Fruit fly (Drosophila melanogaster) whole organism, embryonic: Measurements from ENCODE around the gene Tbc1d22.

ENCODE experiments used
- Abd-B ChIP-seq: fragments of 200-800 bp; sonication (Bioruptor generic); optimal IDR thresholded peaks from 2 replicates; lab custom pipeline; 2018; ENCODE audit warnings: missing biosample characterization, mild to moderate bottlenecking, missing genetic modification characterization, moderate library complexity
- CG10654 ChIP-seq: fragments of 200-800 bp; sonication (Bioruptor generic); optimal IDR thresholded peaks from 2 replicates; lab custom pipeline; 2016; ENCODE audit warnings: missing biosample characterization, missing genetic modification characterization
- CG11696 ChIP-seq: fragments of 200-800 bp; sonication (Bioruptor generic); IDR thresholded peaks from 2 replicates; pipeline ENCODE4 v1.3.6; 2022; ENCODE audit warnings: missing biosample characterization, missing genetic modification characterization
- CG12659 ChIP-seq: fragments of 200-800 bp; sonication (Bioruptor generic); optimal IDR thresholded peaks from 3 replicates; lab custom pipeline; 2017; ENCODE audit warnings: mild to moderate bottlenecking, missing biosample characterization, missing genetic modification reagents, missing genetic modification characterization
- CG13775 ChIP-seq: fragments of 200-800 bp; sonication (Bioruptor generic); optimal IDR thresholded peaks from 3 replicates; lab custom pipeline; 2017; ENCODE audit warnings: missing biosample characterization, mild to moderate bottlenecking, missing genetic modification characterization
- CG15601 ChIP-seq: fragments of 200-800 bp; sonication (Bioruptor generic); optimal IDR thresholded peaks from 3 replicates; lab custom pipeline; 2019; ENCODE audit warnings: missing biosample characterization, mild to moderate bottlenecking, missing genetic modification characterization, moderate library complexity
- CG15696 ChIP-seq: fragments of 200-800 bp; sonication (Bioruptor generic); optimal IDR thresholded peaks from 2 replicates; lab custom pipeline; 2019; ENCODE audit warnings: missing biosample characterization, mild to moderate bottlenecking, missing genetic modification characterization, moderate library complexity
- CG1792 ChIP-seq: fragments of 200-800 bp; sonication (Bioruptor generic); optimal IDR thresholded peaks from 2 replicates; lab custom pipeline; 2016; ENCODE audit warnings: missing biosample characterization, missing genetic modification characterization
- CG33213 ChIP-seq: fragments of 200-800 bp; sonication (Bioruptor generic); optimal IDR thresholded peaks from 3 replicates; lab custom pipeline; 2016; ENCODE audit warnings: missing biosample characterization, missing genetic modification characterization
- CG43689 ChIP-seq: fragments of 200-800 bp; sonication (Bioruptor generic); IDR thresholded peaks from 2 replicates; pipeline ENCODE4 v1.3.6; 2022; ENCODE audit warnings: missing biosample characterization, missing genetic modification characterization
- CG9727 ChIP-seq: fragments of 200-800 bp; sonication (Bioruptor generic); optimal IDR thresholded peaks from 3 replicates; lab custom pipeline; 2017; ENCODE audit warnings: missing biosample characterization, mild to moderate bottlenecking, missing genetic modification characterization
- Dbx ChIP-seq: fragments of 200-800 bp; sonication (Bioruptor generic); IDR thresholded peaks from 3 replicates; pipeline ENCODE4 v1.3.6; 2022; ENCODE audit warnings: missing biosample characterization, missing genetic modification characterization
- Dref ChIP-seq: fragments of 200-800 bp; sonication (Bioruptor generic); IDR thresholded peaks from 2 replicates; pipeline ENCODE4 v1.3.6; 2022; ENCODE audit warnings: missing biosample characterization, missing genetic modification characterization
- Eip74EF ChIP-seq, 2 experiments: fragments of 200-800 bp in 1 of 2; fragments of >200 bp in 1 of 2; sonication (Bioruptor generic) in 1 of 2; optimal IDR thresholded peaks; 2 replicates each; lab custom pipeline; 2017 to 2019; ENCODE audit warnings: missing biosample characterization in 2 of 2, missing genetic modification characterization in 2 of 2, mild to moderate bottlenecking in 1 of 2, moderate library complexity in 1 of 2
- GATAe ChIP-seq: fragments of 200-800 bp; sonication (Bioruptor generic); conservative IDR thresholded peaks from 2 replicates; pipeline ENCODE4 v1.3.6; 2022; ENCODE audit warnings: missing biosample characterization, missing genetic modification characterization
- HHEX ChIP-seq: fragments of 200-800 bp; sonication (Bioruptor generic); optimal IDR thresholded peaks from 3 replicates; lab custom pipeline; 2017; ENCODE audit warnings: missing biosample characterization, mild to moderate bottlenecking, missing genetic modification characterization, missing genetic modification reagents
- Jarid2 ChIP-seq: fragments of 200-800 bp; sonication (Bioruptor generic); optimal IDR thresholded peaks from 3 replicates; lab custom pipeline; 2017; ENCODE audit warnings: mild to moderate bottlenecking, missing biosample characterization, missing genetic modification reagents, missing genetic modification characterization
- Kr ChIP-seq: fragments of 200-800 bp; sonication (Bioruptor generic); optimal IDR thresholded peaks from 2 replicates; lab custom pipeline; 2017; ENCODE audit warnings: missing biosample characterization, mild to moderate bottlenecking, missing genetic modification characterization
- Lpt ChIP-seq: fragments of >200 bp; optimal IDR thresholded peaks from 2 replicates; lab custom pipeline; 2018; ENCODE audit warnings: missing biosample characterization, missing genetic modification characterization
- Mad ChIP-seq: fragments of 200-800 bp; sonication (Bioruptor generic); optimal IDR thresholded peaks from 2 replicates; lab custom pipeline; 2016; ENCODE audit warnings: missing biosample characterization, missing genetic modification characterization
- Max ChIP-seq: fragments of 200-800 bp; sonication (Bioruptor generic); optimal IDR thresholded peaks from 2 replicates; lab custom pipeline; 2016; ENCODE audit warnings: missing biosample characterization, mild to moderate bottlenecking, missing genetic modification characterization
- Mrtf ChIP-seq: fragments of 200-800 bp; sonication (Bioruptor generic); IDR thresholded peaks from 3 replicates; pipeline ENCODE4 v1.3.6; 2022; ENCODE audit warnings: missing biosample characterization, missing genetic modification characterization
- Nf-YA ChIP-seq: fragments of 200-800 bp; sonication (Bioruptor generic); IDR thresholded peaks from 2 replicates; pipeline ENCODE4 v1.3.6; 2022; ENCODE audit warnings: missing biosample characterization, missing genetic modification characterization
- Nf-YC ChIP-seq: fragments of 200-800 bp; optimal IDR thresholded peaks from 3 replicates; lab custom pipeline; 2019; ENCODE audit warnings: missing biosample characterization, mild to moderate bottlenecking, missing genetic modification characterization, moderate library complexity
- Oaz ChIP-seq: fragments of 200-800 bp; sonication (Bioruptor generic); IDR thresholded peaks from 2 replicates; pipeline ENCODE4 v1.3.6; 2022; ENCODE audit warnings: missing biosample characterization, missing genetic modification characterization
- Oli ChIP-seq: fragments of 200-800 bp; sonication (Bioruptor generic); optimal IDR thresholded peaks from 2 replicates; lab custom pipeline; 2018; ENCODE audit warnings: missing biosample characterization, mild to moderate bottlenecking, missing genetic modification characterization, moderate library complexity
- Six4 ChIP-seq: fragments of 200-800 bp; sonication (Bioruptor generic); optimal IDR thresholded peaks from 2 replicates; lab custom pipeline; 2016; ENCODE audit warnings: missing biosample characterization, missing genetic modification characterization
- Sry-β ChIP-seq: fragments of 200-800 bp; sonication (Bioruptor generic); optimal IDR thresholded peaks from 2 replicates; lab custom pipeline; 2018; ENCODE audit warnings: missing biosample characterization, mild to moderate bottlenecking, missing genetic modification characterization, moderate library complexity
- ase ChIP-seq: fragments of 200-800 bp; sonication (Bioruptor generic); IDR thresholded peaks from 3 replicates; pipeline ENCODE4 v1.3.6; 2022; ENCODE audit warnings: missing biosample characterization, missing genetic modification characterization
- bbx ChIP-seq: fragments of 200-800 bp; sonication (Bioruptor generic); IDR thresholded peaks from 2 replicates; pipeline ENCODE4 v1.3.6; 2022; ENCODE audit warnings: missing biosample characterization, missing genetic modification characterization; ENCODE audit not compliant: partially characterized antibody
- btn ChIP-seq: fragments of 200-800 bp; sonication (Bioruptor generic); optimal IDR thresholded peaks from 2 replicates; lab custom pipeline; 2016; ENCODE audit warnings: missing biosample characterization, missing genetic modification characterization
- caup ChIP-seq: fragments of 200-800 bp; sonication (Bioruptor generic); optimal IDR thresholded peaks from 3 replicates; lab custom pipeline; 2017; ENCODE audit warnings: missing biosample characterization, mild to moderate bottlenecking, missing genetic modification characterization, moderate library complexity; ENCODE audit not compliant: severe bottlenecking
- crp ChIP-seq, 2 experiments: fragments of 200-800 bp; sonication (Bioruptor generic); optimal IDR thresholded peaks; 2 replicates in 1 of 2; 3 replicates in 1 of 2; lab custom pipeline; 2017; ENCODE audit warnings: missing biosample characterization in 2 of 2, missing genetic modification characterization in 2 of 2, mild to moderate bottlenecking in 1 of 2, moderate library complexity in 1 of 2
- dm ChIP-seq: fragments of 200-800 bp; sonication (Bioruptor generic); optimal IDR thresholded peaks from 3 replicates; lab custom pipeline; 2016; ENCODE audit warnings: missing biosample characterization, missing genetic modification characterization
- dmrt11E ChIP-seq: fragments of 200-800 bp; sonication (Bioruptor generic); optimal IDR thresholded peaks from 3 replicates; lab custom pipeline; 2018; ENCODE audit warnings: missing biosample characterization, mild to moderate bottlenecking, missing genetic modification characterization, moderate library complexity
- fd102C ChIP-seq: fragments of 200-800 bp; sonication (Bioruptor generic); optimal IDR thresholded peaks from 2 replicates; lab custom pipeline; 2018; ENCODE audit warnings: missing biosample characterization, mild to moderate bottlenecking, missing genetic modification characterization, moderate library complexity
- fd64A ChIP-seq: fragments of 200-800 bp; sonication (Bioruptor generic); optimal IDR thresholded peaks from 3 replicates; lab custom pipeline; 2018; ENCODE audit warnings: missing biosample characterization, mild to moderate bottlenecking, missing genetic modification characterization
- gcm ChIP-seq: fragments of 200-800 bp; sonication (Bioruptor generic); optimal IDR thresholded peaks from 2 replicates; lab custom pipeline; 2019; ENCODE audit warnings: missing biosample characterization, mild to moderate bottlenecking, missing genetic modification characterization, moderate library complexity
- grau ChIP-seq: fragments of 200-800 bp; optimal IDR thresholded peaks from 3 replicates; lab custom pipeline; 2019; ENCODE audit warnings: missing biosample characterization, mild to moderate bottlenecking, missing genetic modification characterization, moderate library complexity
- gsb ChIP-seq: fragments of 200-800 bp; sonication (Bioruptor generic); IDR thresholded peaks from 2 replicates; pipeline ENCODE4 v1.3.6; 2022; ENCODE audit warnings: missing biosample characterization, missing genetic modification characterization
- insv ChIP-seq, 2 experiments: fragments of 200-800 bp; sonication (Bioruptor generic); optimal IDR thresholded peaks; 3 replicates each; lab custom pipeline; 2016 to 2018; ENCODE audit warnings: missing biosample characterization in 2 of 2, missing genetic modification characterization in 2 of 2
- mld ChIP-seq: fragments of 200-800 bp; sonication (Bioruptor generic); IDR thresholded peaks from 3 replicates; pipeline ENCODE4 v1.3.6; 2022; ENCODE audit warnings: missing biosample characterization, missing genetic modification characterization; ENCODE audit not compliant: partially characterized antibody
- nerfin-1 ChIP-seq: fragments of 200-800 bp; sonication (Bioruptor generic); optimal IDR thresholded peaks from 3 replicates; lab custom pipeline; 2019; ENCODE audit warnings: missing biosample characterization, mild to moderate bottlenecking, missing genetic modification characterization, moderate library complexity
- nmo ChIP-seq: fragments of 200-800 bp; sonication (Bioruptor generic); optimal IDR thresholded peaks from 2 replicates; lab custom pipeline; 2018; ENCODE audit warnings: missing biosample characterization, mild to moderate bottlenecking, missing genetic modification characterization, moderate library complexity
- pb ChIP-seq: fragments of 200-800 bp; sonication (Bioruptor generic); optimal IDR thresholded peaks from 3 replicates; lab custom pipeline; 2016; ENCODE audit warnings: missing biosample characterization, missing genetic modification characterization
- pnt ChIP-seq: fragments of 200-800 bp; sonication (Bioruptor generic); optimal IDR thresholded peaks from 3 replicates; lab custom pipeline; 2016; ENCODE audit warnings: missing biosample characterization, missing genetic modification characterization
- psq ChIP-seq: fragments of 200-800 bp; sonication (Bioruptor generic); optimal IDR thresholded peaks from 2 replicates; lab custom pipeline; 2017; ENCODE audit warnings: missing biosample characterization, missing genetic modification characterization
- stc ChIP-seq: fragments of 200-800 bp; sonication (Bioruptor generic); IDR thresholded peaks from 2 replicates; pipeline ENCODE4 v1.3.6; 2022; ENCODE audit warnings: missing biosample characterization, missing genetic modification characterization
- stwl ChIP-seq: fragments of 200-800 bp; sonication (Bioruptor generic); optimal IDR thresholded peaks from 3 replicates; lab custom pipeline; 2018; ENCODE audit warnings: missing biosample characterization, mild to moderate bottlenecking, missing genetic modification characterization, moderate library complexity
- tup ChIP-seq: fragments of 200-800 bp; sonication (Bioruptor generic); optimal IDR thresholded peaks from 2 replicates; lab custom pipeline; 2016; ENCODE audit warnings: missing biosample characterization, mild to moderate bottlenecking, missing genetic modification characterization, moderate library complexity
- wor ChIP-seq: fragments of 200-800 bp; sonication (Bioruptor generic); IDR thresholded peaks from 2 replicates; pipeline ENCODE4 v1.3.6; 2022; ENCODE audit warnings: missing biosample characterization, missing genetic modification characterization

The Tbc1d22 gene

dm6 chr3R:21133951-21134350 is 32.0 kb downstream of the Tbc1d22 start, which contains the start of gene Usp8 (continued):
- no peak for TF ChIP-seq mld
- no peak for TF ChIP-seq pb
- no peak for TF ChIP-seq psq (GFP tag; lab: Kevin White, UChicago)
- no peak for TF ChIP-seq gsb (GFP tag; lab: Robert Waterston, UW)
- TF ChIP-seq stwl: peak; percentile 17
- no peak for TF ChIP-seq CG43689 (GFP tag; lab: Robert Waterston, UW)
- peak; percentile 11 for TF ChIP-seq Oli (tag; lab: Kevin White, UChicago)
- peak; percentile 23 for TF ChIP-seq gcm (GFP tag; lab: Kevin White, UChicago)
- no peak for TF ChIP-seq CG11696
- TF ChIP-seq crp (GFP tag; optimal IDR thresholded peaks at IDR 0.05; lab: Kevin White, UChicago): peak in 1 of 2 experiments; percentile 74
- no peak for TF ChIP-seq Kr
- TF ChIP-seq dmrt11E: peak; percentile 29
- peak; percentile 54 for TF ChIP-seq Nf-YC (tag; lab: Kevin White, UChicago)
- 0 out of 3 replicates have a peak, but pooled peaks have one; percentile 10 for TF ChIP-seq ase (GFP tag; lab: Robert Waterston, UW)
- TF ChIP-seq fd64A: no peak
- no peak for TF ChIP-seq Max (GFP tag; lab: Kevin White, UChicago)
- no peak for TF ChIP-seq stc (GFP tag; lab: Robert Waterston, UW)
- TF ChIP-seq pnt (GFP tag; lab: Kevin White, UChicago): no peak
- no peak for TF ChIP-seq bbx (GFP tag; lab: Robert Waterston, UW)
- TF ChIP-seq Oaz (GFP tag; lab: Robert Waterston, UW): no peak
- peak; percentile 95 for TF ChIP-seq Sry-β (GFP tag; lab: Kevin White, UChicago)
- TF ChIP-seq caup (GFP tag; lab: Kevin White, UChicago): no peak
- no peak for TF ChIP-seq wor (GFP tag; lab: Robert Waterston, UW)
- TF ChIP-seq Dref (GFP tag; lab: Robert Waterston, UW): peak; percentile 65
- TF ChIP-seq CG1792 (GFP tag; lab: Kevin White, UChicago): no peak
- no peak for TF ChIP-seq CG33213 (GFP tag; lab: Kevin White, UChicago)
- TF ChIP-seq Mrtf (GFP tag; lab: Robert Waterston, UW): no peak
- TF ChIP-seq CG15696: peak; percentile 37
- no peak for TF ChIP-seq tup
- no peak for TF ChIP-seq Eip74EF (GFP tag; optimal IDR thresholded peaks at IDR 0.05; lab: Kevin White, UChicago)
- peak; percentile 15 for TF ChIP-seq CG10654
- no peak for TF ChIP-seq dm (GFP tag; lab: Kevin White, UChicago)
- peak; percentile 51 for TF ChIP-seq CG12659
- peak in 1 of 2 experiments; percentile 26 for TF ChIP-seq insv (GFP tag; optimal IDR thresholded peaks at IDR 0.05; lab: Kevin White, UChicago)
- no peak for TF ChIP-seq fd102C (GFP tag; lab: Kevin White, UChicago)
- no peak for TF ChIP-seq HHEX (GFP tag; lab: Kevin White, UChicago)
- peak; percentile 65 for TF ChIP-seq nmo
- TF ChIP-seq Lpt (GFP tag; lab: Kevin White, UChicago): no peak
- peak; percentile 55 for TF ChIP-seq grau (tag; lab: Kevin White, UChicago)
- TF ChIP-seq Abd-B (GFP tag; lab: Kevin White, UChicago): peak; percentile 28
- no peak for TF ChIP-seq Jarid2
- no peak for TF ChIP-seq btn
- TF ChIP-seq Mad: no peak
- TF ChIP-seq Nf-YA: no peak
- peak; percentile 1 for TF ChIP-seq CG15601 (tag; lab: Kevin White, UChicago)
- no peak for TF ChIP-seq GATAe (GFP tag; lab: Robert Waterston, UW)
- no peak for TF ChIP-seq Dbx (GFP tag; lab: Robert Waterston, UW)
- peak; percentile 11 for TF ChIP-seq nerfin-1 (tag; lab: Kevin White, UChicago)
- TF ChIP-seq CG9727 (GFP tag; lab: Kevin White, UChicago): peak; percentile 42
- TF ChIP-seq Six4 (GFP tag; lab: Kevin White, UChicago): no peak
- peak; percentile 62 for TF ChIP-seq CG13775 (GFP tag; lab: Kevin White, UChicago)
